Fruit fly (Drosophila melanogaster): ENCODE data around the gene CARPB.

dm6 chrX:9885363-9885762 lies 102.3 kb downstream of the CARPB start:
- TF ChIP-seq insv (optimal IDR thresholded peaks at IDR 0.05), result no peak
- TF ChIP-seq h (optimal IDR thresholded peaks at IDR 0.05), result no peak
